Worm (Caenorhabditis elegans) whole organism, mixed stage, embryonic: ENCODE data around the gene prmt-4.

Source experiments
- M03D4.4 ChIP-seq: sonication (generic microtip); optimal IDR thresholded peaks from 2 replicates; lab custom pipeline; 2017; ENCODE audit warnings: mild to moderate bottlenecking, missing genetic modification characterization, missing compliant biosample characterization
- bed-3 ChIP-seq: fragments of 200-800 bp; sonication (Bioruptor generic); optimal IDR thresholded peaks from 3 replicates; lab custom pipeline; 2018; ENCODE audit warnings: mild to moderate bottlenecking, missing genetic modification characterization, moderate library complexity, missing compliant biosample characterization
- blmp-1 ChIP-seq: fragments of 150-350 bp; optimal IDR thresholded peaks from 2 replicates; lab custom pipeline; 2014; ENCODE audit warnings: missing biosample characterization, missing genetic modification characterization
- ceh-39 ChIP-seq: fragments of 150-350 bp; optimal IDR thresholded peaks from 2 replicates; lab custom pipeline; 2014; ENCODE audit warnings: missing biosample characterization, missing genetic modification characterization
- ceh-43 ChIP-seq: fragments of 200-800 bp; sonication (Bioruptor generic); optimal IDR thresholded peaks from 2 replicates; lab custom pipeline; 2018; ENCODE audit warnings: mild to moderate bottlenecking, missing genetic modification characterization, moderate library complexity, missing compliant biosample characterization
- ceh-83 ChIP-seq: fragments of 200-800 bp; sonication (Bioruptor generic); optimal IDR thresholded peaks from 2 replicates; lab custom pipeline; 2018; ENCODE audit warnings: mild to moderate bottlenecking, missing genetic modification characterization, missing compliant biosample characterization
- ces-1 ChIP-seq: fragments of 150-350 bp; optimal IDR thresholded peaks from 2 replicates; lab custom pipeline; 2014; ENCODE audit warnings: missing biosample characterization, missing genetic modification reagents, missing genetic modification characterization
- cnd-1 ChIP-seq: fragments of 200-800 bp; sonication (Bioruptor generic); optimal IDR thresholded peaks from 2 replicates; lab custom pipeline; 2018; ENCODE audit warnings: mild to moderate bottlenecking, missing genetic modification characterization, missing compliant biosample characterization
- drap-1 ChIP-seq: fragments of 200-800 bp; sonication (Bioruptor generic); optimal IDR thresholded peaks from 3 replicates; lab custom pipeline; 2018; ENCODE audit warnings: mild to moderate bottlenecking, missing genetic modification characterization, missing compliant biosample characterization
- elt-1 ChIP-seq: sonication (generic microtip); optimal IDR thresholded peaks from 2 replicates; lab custom pipeline; 2017; ENCODE audit warnings: missing genetic modification characterization, mild to moderate bottlenecking, missing compliant biosample characterization, antibody characterized with exemption, moderate library complexity, borderline replicate concordance; ENCODE audit not compliant: insufficient read depth
- elt-3 ChIP-seq: fragments of 150-350 bp; optimal IDR thresholded peaks from 2 replicates; lab custom pipeline; 2014; ENCODE audit warnings: missing biosample characterization, missing genetic modification characterization
- flh-1 ChIP-seq: fragments of 200-800 bp; sonication (Bioruptor generic); optimal IDR thresholded peaks from 2 replicates; lab custom pipeline; 2018; ENCODE audit warnings: mild to moderate bottlenecking, missing genetic modification characterization, moderate library complexity, missing compliant biosample characterization
- ham-2 ChIP-seq: fragments of 200-800 bp; sonication (Bioruptor generic); optimal IDR thresholded peaks from 2 replicates; lab custom pipeline; 2018; ENCODE audit warnings: mild to moderate bottlenecking, missing genetic modification characterization, missing compliant biosample characterization
- hlh-1 ChIP-seq: fragments of 150-350 bp; optimal IDR thresholded peaks from 2 replicates; lab custom pipeline; 2014; ENCODE audit warnings: missing biosample characterization, missing genetic modification reagents, missing genetic modification characterization
- lin-13 ChIP-seq: fragments of 150-350 bp; optimal IDR thresholded peaks from 2 replicates; lab custom pipeline; 2014; ENCODE audit warnings: missing biosample characterization, missing genetic modification characterization
- lsy-2 ChIP-seq: fragments of 150-350 bp; optimal IDR thresholded peaks from 2 replicates; lab custom pipeline; 2014; ENCODE audit warnings: missing biosample characterization, missing genetic modification characterization
- mab-5 ChIP-seq: fragments of 150-350 bp; optimal IDR thresholded peaks from 2 replicates; lab custom pipeline; 2014; ENCODE audit warnings: missing biosample characterization, missing genetic modification characterization
- mep-1 ChIP-seq: fragments of 150-350 bp; optimal IDR thresholded peaks from 2 replicates; lab custom pipeline; 2017; ENCODE audit warnings: missing biosample characterization, missing genetic modification reagents, missing genetic modification characterization, inconsistent platforms
- mls-2 ChIP-seq: sonication (generic microtip); optimal IDR thresholded peaks from 2 replicates; lab custom pipeline; 2016; ENCODE audit warnings: mild to moderate bottlenecking, missing genetic modification characterization, moderate library complexity, missing compliant biosample characterization
- nhr-12 ChIP-seq: fragments of 150-350 bp; optimal IDR thresholded peaks from 2 replicates; lab custom pipeline; 2014; ENCODE audit warnings: missing biosample characterization, missing genetic modification characterization
- nhr-2 ChIP-seq: fragments of 150-350 bp; optimal IDR thresholded peaks from 2 replicates; lab custom pipeline; 2014; ENCODE audit warnings: missing biosample characterization, missing genetic modification characterization
- nhr-237 ChIP-seq: fragments of 150-350 bp; optimal IDR thresholded peaks from 2 replicates; lab custom pipeline; 2014; ENCODE audit warnings: missing biosample characterization, missing genetic modification characterization
- nhr-28 ChIP-seq: fragments of 150-350 bp; optimal IDR thresholded peaks from 2 replicates; lab custom pipeline; 2014; ENCODE audit warnings: missing biosample characterization, missing genetic modification characterization
- nhr-76 ChIP-seq: sonication (generic microtip); optimal IDR thresholded peaks from 2 replicates; lab custom pipeline; 2017; ENCODE audit warnings: missing biosample characterization, missing genetic modification characterization
- pha-4 ChIP-seq: fragments of 150-350 bp; optimal IDR thresholded peaks from 2 replicates; lab custom pipeline; 2018; ENCODE audit warnings: missing biosample characterization, missing genetic modification reagents, missing genetic modification characterization
- sem-2 ChIP-seq: fragments of 200-800 bp; sonication (Bioruptor generic); optimal IDR thresholded peaks from 2 replicates; lab custom pipeline; 2018; ENCODE audit warnings: mild to moderate bottlenecking, missing genetic modification characterization, missing compliant biosample characterization
- snpc-4 ChIP-seq: fragments of 150-350 bp; optimal IDR thresholded peaks from 2 replicates; lab custom pipeline; 2014; ENCODE audit warnings: missing biosample characterization, missing genetic modification characterization
- sptf-1 ChIP-seq: sonication (generic microtip); optimal IDR thresholded peaks from 2 replicates; lab custom pipeline; 2017; ENCODE audit warnings: mild to moderate bottlenecking, missing genetic modification characterization, moderate library complexity, missing compliant biosample characterization
- unc-120 ChIP-seq: sonication (generic microtip); optimal IDR thresholded peaks from 2 replicates; lab custom pipeline; 2017; ENCODE audit warnings: missing genetic modification characterization, missing compliant biosample characterization; ENCODE audit not compliant: poor library complexity, severe bottlenecking
- unc-39 ChIP-seq: fragments of 150-350 bp; optimal IDR thresholded peaks from 2 replicates; lab custom pipeline; 2014; ENCODE audit warnings: missing biosample characterization, missing genetic modification characterization
- unc-62 ChIP-seq: fragments of 150-350 bp; optimal IDR thresholded peaks from 2 replicates; lab custom pipeline; 2014; ENCODE audit warnings: missing biosample characterization, missing genetic modification reagents, missing genetic modification characterization
- zip-8 ChIP-seq: fragments of 150-350 bp; optimal IDR thresholded peaks from 2 replicates; lab custom pipeline; 2014; ENCODE audit warnings: missing biosample characterization, missing genetic modification characterization

prmt-4 gene

ce11 chrIV:603543-603942 lies at the start of gene prmt-4:
TSS of gene prmt-4 (minus strand) at chrIV:603643.
- TF ChIP-seq ceh-83 (GFP tag; lab: Kevin White, UChicago) (no peak), ham-2 (GFP tag; lab: Kevin White, UChicago) (no peak), bed-3 (GFP tag; lab: Kevin White, UChicago) (no peak), snpc-4 (no peak), sptf-1 (no peak), hlh-1 (tag; lab: Kevin White, UChicago) (no peak), M03D4.4 (no peak), elt-1 (tag; lab: Kevin White, UChicago) (no peak)

- TF ChIP-seq hlh-1 (tag; lab: Kevin White, UChicago) (no peak), nhr-12 (no peak), pha-4 (no peak), ham-2 (GFP tag; lab: Kevin White, UChicago) (no peak), lin-13 (tag; lab: Kevin White, UChicago) (no peak), mls-2 (tag; lab: Kevin White, UChicago) (no peak), blmp-1 (tag; lab: Kevin White, UChicago) (no peak), elt-3 (tag; lab: Kevin White, UChicago) (no peak), nhr-28 (tag; lab: Kevin White, UChicago) (no peak), flh-1 (GFP tag; lab: Kevin White, UChicago) (no peak), nhr-76 (tag; lab: Kevin White, UChicago) (no peak), mab-5 (tag; lab: Kevin White, UChicago) (no peak), ces-1 (GFP tag; lab: Kevin White, UChicago) (no peak), zip-8 (no peak), unc-62 (GFP tag; lab: Kevin White, UChicago) (no peak), unc-39 (tag; lab: Kevin White, UChicago) (no peak), cnd-1 (tag; lab: Kevin White, UChicago) (no peak), mep-1 (no peak), ceh-83 (GFP tag; lab: Kevin White, UChicago) (no peak), nhr-237 (tag; lab: Kevin White, UChicago) (no peak)
Observed at ce11 chrIV:649365-649764, 45.9 kb upstream of the prmt-4 start, which contains the start of gene K11H12.9. TSS of gene K11H12.9 (plus strand) at chrIV:649665.

ce11 chrIV:648362-648761 lies 44.9 kb upstream of the prmt-4 start:
- TF ChIP-seq flh-1 (GFP tag; lab: Kevin White, UChicago): no peak
- no peak for TF ChIP-seq nhr-237 (tag; lab: Kevin White, UChicago)
- no peak for TF ChIP-seq sem-2 (GFP tag; lab: Kevin White, UChicago)
- no peak for TF ChIP-seq elt-3 (tag; lab: Kevin White, UChicago)
- no peak for TF ChIP-seq ces-1 (GFP tag; lab: Kevin White, UChicago)
- TF ChIP-seq zip-8: no peak

ce11 chrIV:643481-643880 lies 40.0 kb upstream of the prmt-4 start:
- TF ChIP-seq elt-3 (tag; lab: Kevin White, UChicago) (no peak), unc-62 (GFP tag; lab: Kevin White, UChicago) (no peak), bed-3 (GFP tag; lab: Kevin White, UChicago) (no peak), flh-1 (GFP tag; lab: Kevin White, UChicago) (no peak), drap-1 (no peak), ceh-39 (tag; lab: Kevin White, UChicago) (no peak), lin-13 (tag; lab: Kevin White, UChicago) (no peak), lsy-2 (tag; lab: Kevin White, UChicago) (no peak), elt-1 (tag; lab: Kevin White, UChicago) (no peak), M03D4.4 (no peak), unc-39 (tag; lab: Kevin White, UChicago) (no peak), ceh-43 (GFP tag; lab: Kevin White, UChicago) (no peak), ceh-83 (GFP tag; lab: Kevin White, UChicago) (no peak), cnd-1 (tag; lab: Kevin White, UChicago) (no peak), sem-2 (GFP tag; lab: Kevin White, UChicago) (no peak), mep-1 (no peak), nhr-28 (tag; lab: Kevin White, UChicago) (no peak), ham-2 (GFP tag; lab: Kevin White, UChicago) (no peak), ces-1 (GFP tag; lab: Kevin White, UChicago) (no peak), nhr-2 (no peak)
- TF ChIP-seq, all 35 proteins: peak for 0

- TF ChIP-seq elt-1 (tag; lab: Kevin White, UChicago) (no peak), ceh-39 (tag; lab: Kevin White, UChicago) (no peak), flh-1 (GFP tag; lab: Kevin White, UChicago) (no peak), unc-120 (tag; lab: Kevin White, UChicago) (no peak), ces-1 (GFP tag; lab: Kevin White, UChicago) (no peak), nhr-2 (no peak), mep-1 (no peak), mls-2 (tag; lab: Kevin White, UChicago) (no peak), nhr-237 (tag; lab: Kevin White, UChicago) (no peak), M03D4.4 (no peak), nhr-76 (tag; lab: Kevin White, UChicago) (no peak), sptf-1 (no peak), zip-8 (no peak), elt-3 (tag; lab: Kevin White, UChicago) (no peak)
Observed at ce11 chrIV:639167-639566, 35.7 kb upstream of the prmt-4 start.
